Fruit fly (Drosophila melanogaster) whole organism, adult: Measurements from ENCODE around the gene CG18558.

Experiments used
- CG12768 ChIP-seq: fragments of 200-800 bp; sonication (Bioruptor generic); optimal IDR thresholded peaks from 2 replicates; lab custom pipeline; 2017; ENCODE audit warnings: missing biosample characterization, missing genetic modification characterization, mild to moderate bottlenecking, moderate library complexity, missing genetic modification reagents
- CG14711 ChIP-seq: fragments of 200-800 bp; sonication (Bioruptor generic); optimal IDR thresholded peaks from 2 replicates; lab custom pipeline; 2018; ENCODE audit warnings: missing biosample characterization, mild to moderate bottlenecking, missing genetic modification characterization, moderate library complexity
- CG33017 ChIP-seq: fragments of 200-800 bp; sonication (Bioruptor generic); optimal IDR thresholded peaks from 2 replicates; lab custom pipeline; 2018; ENCODE audit warnings: missing biosample characterization, mild to moderate bottlenecking, missing genetic modification characterization, moderate library complexity
- CG5204 ChIP-seq: fragments of 200-800 bp; sonication (Bioruptor generic); optimal IDR thresholded peaks from 2 replicates; lab custom pipeline; 2016; ENCODE audit warnings: missing biosample characterization, missing genetic modification characterization
- Clk ChIP-seq: fragments of 200-800 bp; sonication (Bioruptor generic); optimal IDR thresholded peaks from 2 replicates; lab custom pipeline; 2017; ENCODE audit warnings: missing biosample characterization, missing genetic modification characterization
- Crg-1 ChIP-seq: fragments of 200-800 bp; sonication (Bioruptor generic); optimal IDR thresholded peaks from 2 replicates; lab custom pipeline; 2016; ENCODE audit warnings: missing biosample characterization, missing genetic modification characterization
- Hr96 ChIP-seq: fragments of 200-800 bp; sonication (Bioruptor generic); optimal IDR thresholded peaks from 2 replicates; lab custom pipeline; 2016; ENCODE audit warnings: missing biosample characterization, missing genetic modification characterization
- cic ChIP-seq: fragments of 200-800 bp; sonication (Bioruptor generic); optimal IDR thresholded peaks from 2 replicates; lab custom pipeline; 2017; ENCODE audit warnings: missing biosample characterization, mild to moderate bottlenecking, missing genetic modification characterization, moderate library complexity
- kay ChIP-seq: fragments of 200-800 bp; sonication (Bioruptor generic); peaks from one replicate; lab custom pipeline; 2016; ENCODE audit warnings: missing biosample characterization, missing genetic modification characterization, borderline replicate concordance
- ovo ChIP-seq: fragments of 200-800 bp; sonication (Bioruptor generic); optimal IDR thresholded peaks from 2 replicates; lab custom pipeline; 2016; ENCODE audit warnings: missing biosample characterization, missing genetic modification characterization
- pad ChIP-seq: fragments of 200-800 bp; sonication (Bioruptor generic); optimal IDR thresholded peaks from 3 replicates; lab custom pipeline; 2017; ENCODE audit warnings: missing biosample characterization, missing genetic modification characterization, mild to moderate bottlenecking, moderate library complexity, missing genetic modification reagents
- tj ChIP-seq: fragments of 200-800 bp; sonication (Bioruptor generic); optimal IDR thresholded peaks from 3 replicates; lab custom pipeline; 2017; ENCODE audit warnings: missing biosample characterization, mild to moderate bottlenecking, missing genetic modification characterization, moderate library complexity
- toe ChIP-seq: fragments of 200-800 bp; sonication (Bioruptor generic); optimal IDR thresholded peaks from 2 replicates; lab custom pipeline; 2016; ENCODE audit warnings: missing biosample characterization, missing genetic modification characterization

DNA sequence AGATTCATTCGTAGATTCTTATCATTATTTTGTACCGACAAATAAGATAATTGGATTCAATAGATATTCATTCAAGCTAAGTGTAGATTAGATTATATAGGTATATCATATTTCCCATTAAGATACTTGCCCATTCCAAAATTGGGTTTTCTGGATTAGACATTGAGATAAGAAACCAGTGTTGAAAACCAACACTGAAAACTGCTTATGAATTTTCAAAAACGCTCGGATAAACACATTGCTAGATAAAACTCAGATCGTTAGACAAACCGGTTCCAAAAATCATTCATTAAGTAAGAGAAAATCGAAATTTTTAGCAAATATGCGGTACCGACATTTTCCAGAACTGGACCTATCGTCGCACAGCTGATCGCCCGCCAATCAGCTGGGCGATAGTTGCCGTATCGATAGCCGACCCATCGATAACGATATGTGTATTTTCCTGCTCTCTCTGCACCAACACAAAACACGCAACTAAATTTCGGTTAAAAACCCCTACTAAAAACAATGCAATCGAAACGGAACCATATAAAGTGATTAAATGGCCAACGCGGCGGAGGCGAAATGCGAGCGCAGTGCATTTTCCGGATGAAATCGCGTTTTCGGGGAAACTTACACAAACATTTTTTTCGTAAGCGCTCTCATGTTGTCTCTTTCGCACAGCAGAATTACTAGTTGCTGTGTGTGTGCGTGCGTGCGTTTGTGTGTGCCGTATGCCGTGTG, 41.4 kb upstream of the CG18558 start, which contains the start of the genes NTPase and lilli:
- peak; percentile 76 for TF ChIP-seq cic
- TF ChIP-seq Clk = no peak
- TF ChIP-seq CG14711 (tag; lab: Kevin White, UChicago) = peak; percentile 24
- no peak for TF ChIP-seq toe (GFP tag; lab: Kevin White, UChicago)
- peak; percentile 42 for TF ChIP-seq kay (GFP tag; lab: Kevin White, UChicago)
- no peak for TF ChIP-seq CG5204
- TF ChIP-seq CG12768 (GFP tag; lab: Kevin White, UChicago) = peak; percentile 42
- TF ChIP-seq Crg-1 (GFP tag; lab: Kevin White, UChicago) = peak; percentile 57
- peak; percentile 47 for TF ChIP-seq pad
- no peak for TF ChIP-seq Hr96 (GFP tag; lab: Kevin White, UChicago)
- TF ChIP-seq tj (GFP tag; lab: Kevin White, UChicago) = no peak
- TF ChIP-seq CG33017 (tag; lab: Kevin White, UChicago) = no peak
- TF ChIP-seq ovo = peak; percentile 1
